Worm (Caenorhabditis elegans): ENCODE measurements around the gene fbxa-94.

fbxa-94 gene

ce11 chrV:15551642-15552041 is 21.1 kb upstream of the fbxa-94 start (continued):
- peak; percentile 51 for TF ChIP-seq attf-5 (GFP tag; optimal IDR thresholded peaks at IDR 0.05)
- peak; percentile 92 for TF ChIP-seq B0261.1 (tag; optimal IDR thresholded peaks at IDR 0.05)
- no peak for TF ChIP-seq unc-62 (GFP tag; optimal IDR thresholded peaks at IDR 0.05)
- no peak for TF ChIP-seq ceh-58 (GFP tag; IDR thresholded peaks at IDR 0.05)
- TF ChIP-seq atf-7 (tag; optimal IDR thresholded peaks at IDR 0.05), result peak; percentile 24
- TF ChIP-seq akir-1 (GFP tag; optimal IDR thresholded peaks at IDR 0.05), result no peak
- no peak for TF ChIP-seq gei-17 (GFP tag; optimal IDR thresholded peaks at IDR 0.05)
- TF ChIP-seq zfh-2 (GFP tag; conservative IDR thresholded peaks at IDR 0.05), result peak; percentile 25; the same call in 1 of the 2 replicates
- peak; percentile 62 for TF ChIP-seq pbrm-1 (GFP tag; IDR thresholded peaks at IDR 0.05)
- TF ChIP-seq hmg-20 (GFP tag; IDR thresholded peaks at IDR 0.05), result 0 out of 2 replicates have a peak, but pooled peaks have one; percentile 6
- TF ChIP-seq B0035.1 (tag; optimal IDR thresholded peaks at IDR 0.05), result peak; percentile 31
- TF ChIP-seq ccch-3 (GFP tag; optimal IDR thresholded peaks at IDR 0.05), result no peak
- 0 out of 2 replicates have a peak, but pooled peaks have one; percentile 43 for TF ChIP-seq rcor-1 (GFP tag; IDR thresholded peaks at IDR 0.05)
- TF ChIP-seq ceh-91 (GFP tag; IDR thresholded peaks at IDR 0.05), result no peak; the same call in 1 of the 2 replicates
- no peak for TF ChIP-seq K12H6.12 (tag; optimal IDR thresholded peaks at IDR 0.05)
- TF ChIP-seq tbp1 (GFP tag; optimal IDR thresholded peaks at IDR 0.05), result peak; percentile 98
- peak; percentile 30; the same call in 1 of the 2 replicates for TF ChIP-seq C17E4.6 (GFP tag; IDR thresholded peaks at IDR 0.05)
- no peak for TF ChIP-seq madf-8 (GFP tag; conservative IDR thresholded peaks at IDR 0.05)
- peak; percentile 24 for TF ChIP-seq unc-130 (GFP tag; optimal IDR thresholded peaks at IDR 0.05)
- TF ChIP-seq ceh-27 (GFP tag; optimal IDR thresholded peaks at IDR 0.05), result peak; percentile 17
- peak; percentile 9 for TF ChIP-seq nhr-80 (tag; optimal IDR thresholded peaks at IDR 0.05)
- 0 out of 2 replicates have a peak, but pooled peaks have one; percentile 34 for TF ChIP-seq ceh-100 (GFP tag; IDR thresholded peaks at IDR 0.05)
- TF ChIP-seq mxl-1 (tag; optimal IDR thresholded peaks at IDR 0.05), result peak; percentile 33
- no peak for TF ChIP-seq lag-1 (GFP tag; IDR thresholded peaks at IDR 0.05)
- TF ChIP-seq Y56A3A.18 (GFP tag; IDR thresholded peaks at IDR 0.05), result peak; percentile 84; the same call in 1 of the 2 replicates
- no peak for TF ChIP-seq B0019.2 (GFP tag; conservative IDR thresholded peaks at IDR 0.05)
- peak; percentile 39 for TF ChIP-seq ztf-26 (tag; optimal IDR thresholded peaks at IDR 0.05)
- no peak for TF ChIP-seq let-607 (tag; optimal IDR thresholded peaks at IDR 0.05)
- peak; percentile 75; the same call in 1 of the 2 replicates for TF ChIP-seq egl-44 (GFP tag; IDR thresholded peaks at IDR 0.05)
- peak; percentile 91 for TF ChIP-seq lin-26 (GFP tag; IDR thresholded peaks at IDR 0.05)
- no peak for TF ChIP-seq F22D6.2 (tag; optimal IDR thresholded peaks at IDR 0.05)
- TF ChIP-seq K11D2.4 (GFP tag; IDR thresholded peaks at IDR 0.05), result no peak
- peak; percentile 81 for TF ChIP-seq hmg-1.2 (GFP tag; IDR thresholded peaks at IDR 0.05)
- no peak for TF ChIP-seq dpff-1 (tag; optimal IDR thresholded peaks at IDR 0.05)
- TF ChIP-seq ekl-4 (GFP tag; IDR thresholded peaks at IDR 0.05), result no peak
- no peak for TF ChIP-seq F57C9.4 (tag; optimal IDR thresholded peaks at IDR 0.05)
- no peak for TF ChIP-seq F39B2.1 (GFP tag; IDR thresholded peaks at IDR 0.05)
- TF ChIP-seq Y95B8A.8 (GFP tag; IDR thresholded peaks at IDR 0.05), result no peak
- TF ChIP-seq ztf-3 (GFP tag; optimal IDR thresholded peaks at IDR 0.05), result no peak
- peak; percentile 2 for TF ChIP-seq repo-1 (tag; optimal IDR thresholded peaks at IDR 0.05)
- no peak for TF ChIP-seq attf-6 (GFP tag; IDR thresholded peaks at IDR 0.05)
- no peak for TF ChIP-seq nfya-1 (tag; optimal IDR thresholded peaks at IDR 0.05; ENCODE audit: borderline replicate concordance, insufficient read depth)
- TF ChIP-seq rpc-1 (optimal IDR thresholded peaks at IDR 0.05), result peak; percentile 80
- TF ChIP-seq rpc-1 (tag; optimal IDR thresholded peaks at IDR 0.05), result peak; percentile 85
- TF ChIP-seq aptf-2 (GFP tag; conservative IDR thresholded peaks at IDR 0.05), result no peak
- peak; percentile 72 for TF ChIP-seq zim-3 (tag; optimal IDR thresholded peaks at IDR 0.05)
- TF ChIP-seq tbx-9 (tag; optimal IDR thresholded peaks at IDR 0.05; ENCODE audit: borderline replicate concordance), result no peak
- TF ChIP-seq sptf-2 (GFP tag; optimal IDR thresholded peaks at IDR 0.05), result no peak
- TF ChIP-seq ztf-6 (GFP tag; IDR thresholded peaks at IDR 0.05), result 0 out of 2 replicates have a peak, but pooled peaks have one; percentile 71
- TF ChIP-seq C06A6.2 (GFP tag; conservative IDR thresholded peaks at IDR 0.05), result no peak
